Worm (Caenorhabditis elegans) whole organism, L1 larva: ENCODE measurements around the gene Y82E9BR.17.

Experiments used
- C34B4.2 ChIP-seq: sonication (generic microtip); optimal IDR thresholded peaks from 2 replicates; lab custom pipeline; 2017; ENCODE audit warnings: mild to moderate bottlenecking, missing genetic modification characterization, missing compliant biosample characterization
- alr-1 ChIP-seq: fragments of 200-800 bp; sonication (Bioruptor generic); optimal IDR thresholded peaks from 2 replicates; lab custom pipeline; 2018; ENCODE audit warnings: borderline replicate concordance, mild to moderate bottlenecking, missing genetic modification characterization, missing compliant biosample characterization
- aly-2 ChIP-seq: fragments of 150-350 bp; optimal IDR thresholded peaks from 2 replicates; lab custom pipeline; 2014; ENCODE audit warnings: missing biosample characterization, missing genetic modification characterization
- ceh-63 ChIP-seq: fragments of 200-800 bp; sonication (Bioruptor generic); optimal IDR thresholded peaks from 2 replicates; lab custom pipeline; 2018; ENCODE audit warnings: mild to moderate bottlenecking, missing genetic modification characterization, missing compliant biosample characterization
- ceh-88 ChIP-seq: fragments of 200-800 bp; sonication (Bioruptor generic); IDR thresholded peaks from 2 replicates; pipeline ENCODE4 v1.3.6; 2022; ENCODE audit warnings: missing genetic modification characterization, missing compliant biosample characterization
- ceh-90 ChIP-seq: sonication (generic microtip); optimal IDR thresholded peaks from 2 replicates; lab custom pipeline; 2016; ENCODE audit warnings: missing genetic modification characterization, missing compliant biosample characterization
- dpl-1 ChIP-seq, 3 experiments: fragments of 150-350 bp in 2 of 3; sonication (generic microtip) in 1 of 3; optimal IDR thresholded peaks; 2 replicates each; lab custom pipeline; 2014 to 2017; ENCODE audit warnings: missing biosample characterization in 3 of 3, missing genetic modification characterization in 3 of 3, missing genetic modification reagents in 3 of 3
- efl-1 ChIP-seq, 4 experiments: fragments of 150-350 bp; optimal IDR thresholded peaks in 3 of 4; peaks in 1 of 4; 1 replicate in 1 of 4; 2 replicates in 3 of 4; lab custom pipeline; 2014; ENCODE audit warnings: missing biosample characterization in 2 of 4, missing genetic modification characterization in 2 of 4, missing genetic modification reagents in 2 of 4
- elt-2 ChIP-seq: sonication (generic microtip); optimal IDR thresholded peaks from 2 replicates; lab custom pipeline; 2016; ENCODE audit warnings: missing genetic modification characterization, mild to moderate bottlenecking, inconsistent platforms, missing compliant biosample characterization, missing genetic modification reagents
- hlh-4 ChIP-seq: sonication (generic microtip); optimal IDR thresholded peaks from 2 replicates; lab custom pipeline; 2016; ENCODE audit warnings: mild to moderate bottlenecking, missing genetic modification characterization, missing compliant biosample characterization
- hpl-2 ChIP-seq: fragments of 150-350 bp; optimal IDR thresholded peaks from 2 replicates; lab custom pipeline; 2014; ENCODE audit warnings: missing biosample characterization, missing genetic modification reagents, missing genetic modification characterization
- irx-1 ChIP-seq: sonication (generic microtip); optimal IDR thresholded peaks from 2 replicates; lab custom pipeline; 2016; ENCODE audit warnings: missing genetic modification characterization, missing compliant biosample characterization
- jun-1 ChIP-seq: fragments of 150-350 bp; optimal IDR thresholded peaks from 2 replicates; lab custom pipeline; 2014; ENCODE audit warnings: missing biosample characterization, missing genetic modification reagents, missing genetic modification characterization
- lin-13 ChIP-seq: fragments of 150-350 bp; optimal IDR thresholded peaks from 2 replicates; lab custom pipeline; 2014; ENCODE audit warnings: missing biosample characterization, missing genetic modification reagents, missing genetic modification characterization
- lin-15B ChIP-seq: fragments of 150-350 bp; sonication (generic microtip); optimal IDR thresholded peaks from 3 replicates; lab custom pipeline; 2014; ENCODE audit warnings: missing biosample characterization, missing genetic modification characterization
- lsy-2 ChIP-seq, 2 experiments: fragments of 150-350 bp; optimal IDR thresholded peaks; 2 replicates each; lab custom pipeline; 2014; ENCODE audit warnings: missing biosample characterization in 2 of 2, missing genetic modification characterization in 2 of 2
- mab-9 ChIP-seq: fragments of 200-800 bp; sonication (Bioruptor generic); IDR thresholded peaks from 2 replicates; pipeline ENCODE4 v1.3.6; 2022; ENCODE audit warnings: missing genetic modification reagents, missing genetic modification characterization, missing compliant biosample characterization
- mep-1 ChIP-seq: fragments of 150-350 bp; optimal IDR thresholded peaks from 2 replicates; lab custom pipeline; 2014; ENCODE audit warnings: missing biosample characterization, missing genetic modification characterization
- nhr-11 ChIP-seq: fragments of 150-350 bp; optimal IDR thresholded peaks from 2 replicates; lab custom pipeline; 2014; ENCODE audit warnings: missing biosample characterization, missing genetic modification characterization
- nhr-20 ChIP-seq: sonication (generic microtip); optimal IDR thresholded peaks from 2 replicates; lab custom pipeline; 2016; ENCODE audit warnings: mild to moderate bottlenecking, missing genetic modification characterization, missing compliant biosample characterization
- nhr-47 ChIP-seq: sonication (generic microtip); optimal IDR thresholded peaks from 2 replicates; lab custom pipeline; 2016; ENCODE audit warnings: mild to moderate bottlenecking, missing genetic modification characterization, moderate library complexity, missing compliant biosample characterization
- nhr-71 ChIP-seq: sonication (generic microtip); optimal IDR thresholded peaks from 2 replicates; lab custom pipeline; 2016; ENCODE audit warnings: mild to moderate bottlenecking, missing genetic modification characterization, moderate library complexity, missing compliant biosample characterization
- nhr-76 ChIP-seq: sonication (generic microtip); optimal IDR thresholded peaks from 2 replicates; lab custom pipeline; 2017; ENCODE audit warnings: missing biosample characterization, missing genetic modification characterization
- nhr-77 ChIP-seq: fragments of 150-350 bp; optimal IDR thresholded peaks from 2 replicates; lab custom pipeline; 2014; ENCODE audit warnings: missing biosample characterization, missing genetic modification characterization
- nhr-84 ChIP-seq: sonication (generic microtip); optimal IDR thresholded peaks from 2 replicates; lab custom pipeline; 2017; ENCODE audit warnings: missing biosample characterization, missing genetic modification characterization
- nhr-85 ChIP-seq: sonication (generic microtip); peaks from one replicate; lab custom pipeline; 2016; ENCODE audit warnings: missing genetic modification characterization, inconsistent platforms, missing compliant biosample characterization
- nhr-90 ChIP-seq: sonication (generic microtip); optimal IDR thresholded peaks from 2 replicates; lab custom pipeline; 2016; ENCODE audit warnings: mild to moderate bottlenecking, missing genetic modification characterization, missing compliant biosample characterization; ENCODE audit not compliant: poor library complexity
- pqm-1 ChIP-seq: sonication (generic microtip); optimal IDR thresholded peaks from 3 replicates; lab custom pipeline; 2017; ENCODE audit warnings: missing biosample characterization, missing genetic modification characterization
- snu-23 ChIP-seq: sonication (generic microtip); optimal IDR thresholded peaks from 2 replicates; lab custom pipeline; 2016; ENCODE audit warnings: missing genetic modification characterization, missing compliant biosample characterization
- sptf-1 ChIP-seq: fragments of 150-350 bp; optimal IDR thresholded peaks from 2 replicates; lab custom pipeline; 2014; ENCODE audit warnings: missing biosample characterization, missing genetic modification characterization
- unc-130 ChIP-seq: fragments of 150-350 bp; optimal IDR thresholded peaks from 2 replicates; lab custom pipeline; 2017; ENCODE audit warnings: missing biosample characterization, missing genetic modification characterization, inconsistent platforms
- unc-62 ChIP-seq: fragments of 150-350 bp; optimal IDR thresholded peaks from 2 replicates; lab custom pipeline; 2014; ENCODE audit warnings: missing biosample characterization, missing genetic modification reagents, missing genetic modification characterization
- unc-86 ChIP-seq: sonication (generic microtip); optimal IDR thresholded peaks from 2 replicates; lab custom pipeline; 2016; ENCODE audit warnings: missing genetic modification characterization, missing compliant biosample characterization
- xbp-1 ChIP-seq: sonication (generic microtip); optimal IDR thresholded peaks from 2 replicates; lab custom pipeline; 2016; ENCODE audit warnings: missing genetic modification characterization, missing compliant biosample characterization
- ztf-11 ChIP-seq, 2 experiments: sonication (generic microtip); optimal IDR thresholded peaks; 2 replicates each; lab custom pipeline; 2016 to 2017; ENCODE audit warnings: missing genetic modification characterization in 2 of 2, missing biosample characterization in 1 of 2, missing compliant biosample characterization in 1 of 2

The Y82E9BR.17 gene

ce11 chrIII:1483407-1483806 is 27.8 kb upstream of the Y82E9BR.17 start, which contains the start of gene Y82E9BR.18:
Y82E9BR.18 (minus strand) TSS chrIII:1483507.
- TF ChIP-seq nhr-71 (tag; lab: Kevin White, UChicago) (no peak), efl-1 (optimal IDR thresholded peaks at IDR 0.05; lab: Kevin White, UChicago) (no peak), efl-1 (GFP tag; optimal IDR thresholded peaks at IDR 0.05 in 1 of 2; lab: Kevin White, UChicago) (peak in 1 of 2 experiments; percentile 78)
- TF ChIP-seq, all 84 proteins: peak for 1

ce11 chrIII:1468358-1469305 is 13.1 kb upstream of the Y82E9BR.17 start:
- TF ChIP-seq hlh-4 (tag; lab: Kevin White, UChicago) (no peak), jun-1 (tag; lab: Kevin White, UChicago) (no peak), mep-1 (tag; lab: Kevin White, UChicago) (no peak)
- TF ChIP-seq, all 84 proteins: peak for 0

- TF ChIP-seq ztf-11 (tag; optimal IDR thresholded peaks at IDR 0.05; lab: Kevin White, UChicago) (no peak), nhr-71 (tag; lab: Kevin White, UChicago) (no peak), nhr-77 (no peak), snu-23 (no peak)
These were observed 1.3 kb upstream of the Y82E9BR.17 start for ce11 chrIII:1456859-1457258.

- TF ChIP-seq alr-1 (tag; lab: Kevin White, UChicago) = no peak
- no peak for TF ChIP-seq unc-86
- TF ChIP-seq jun-1 (tag; lab: Kevin White, UChicago) = no peak
- TF ChIP-seq lin-15B (tag; lab: Kevin White, UChicago) = no peak
- no peak for TF ChIP-seq efl-1 (optimal IDR thresholded peaks at IDR 0.05; lab: Kevin White, UChicago)
- TF ChIP-seq efl-1 (GFP tag; optimal IDR thresholded peaks at IDR 0.05 in 1 of 2; lab: Kevin White, UChicago) = no peak
- no peak for TF ChIP-seq nhr-84
These were observed 8.8 kb downstream of the Y82E9BR.17 start for ce11 chrIII:1446747-1447146.

ce11 chrIII:1439609-1440008 is 16.0 kb downstream of the Y82E9BR.17 start:
- TF ChIP-seq nhr-47 = no peak
- TF ChIP-seq mab-9 (GFP tag; lab: Robert Waterston, UW) = no peak
- TF ChIP-seq dpl-1 (GFP tag; optimal IDR thresholded peaks at IDR 0.05; lab: Kevin White, UChicago) = no peak
- TF ChIP-seq nhr-76 (tag; lab: Kevin White, UChicago) = no peak
- TF ChIP-seq pqm-1 (tag; lab: Kevin White, UChicago) = no peak
- no peak for TF ChIP-seq hpl-2 (GFP tag; lab: Kevin White, UChicago)

ce11 chrIII:1436738-1437137 is 18.8 kb downstream of the Y82E9BR.17 start:
- TF ChIP-seq nhr-84 (no peak), lsy-2 (tag; optimal IDR thresholded peaks at IDR 0.05; lab: Kevin White, UChicago) (peak; percentile 36 to 83)

ce11 chrIII:1429920-1430437 is 25.6 kb downstream of the Y82E9BR.17 start:
- no peak for TF ChIP-seq nhr-76 (tag; lab: Kevin White, UChicago)
- TF ChIP-seq aly-2 (tag; lab: Kevin White, UChicago) = no peak
- no peak for TF ChIP-seq ceh-88 (GFP tag; lab: Robert Waterston, UW)
- TF ChIP-seq unc-62 (GFP tag; lab: Kevin White, UChicago) = no peak
- TF ChIP-seq ceh-63 (GFP tag; lab: Kevin White, UChicago) = no peak
- no peak for TF ChIP-seq nhr-20
- TF ChIP-seq pqm-1 (tag; lab: Kevin White, UChicago) = no peak
- TF ChIP-seq mep-1 (tag; lab: Kevin White, UChicago) = peak; percentile 46
- no peak for TF ChIP-seq lin-13 (GFP tag; lab: Kevin White, UChicago)
- TF ChIP-seq xbp-1 (tag; lab: Kevin White, UChicago) = no peak
- peak; percentile 39 for TF ChIP-seq nhr-85 (tag; lab: Kevin White, UChicago)
- no peak for TF ChIP-seq nhr-71 (tag; lab: Kevin White, UChicago)
- TF ChIP-seq elt-2 (tag; lab: Kevin White, UChicago) = no peak
- no peak for TF ChIP-seq C34B4.2 (tag; lab: Kevin White, UChicago)
- TF ChIP-seq nhr-90 (tag; lab: Kevin White, UChicago) = no peak
- TF ChIP-seq alr-1 (tag; lab: Kevin White, UChicago) = no peak
- no peak for TF ChIP-seq unc-86
- no peak for TF ChIP-seq irx-1 (tag; lab: Kevin White, UChicago)
- no peak for TF ChIP-seq nhr-47
- no peak for TF ChIP-seq nhr-77
- TF ChIP-seq nhr-11 (tag; lab: Kevin White, UChicago) = no peak
- TF ChIP-seq ztf-11 (tag; optimal IDR thresholded peaks at IDR 0.05; lab: Kevin White, UChicago) = no peak
- no peak for TF ChIP-seq hpl-2 (GFP tag; lab: Kevin White, UChicago)
- TF ChIP-seq unc-130 (tag; lab: Kevin White, UChicago) = no peak
- no peak for TF ChIP-seq sptf-1 (tag; lab: Kevin White, UChicago)
- TF ChIP-seq ceh-90 (tag; lab: Kevin White, UChicago) = no peak
